Worm (Caenorhabditis elegans): Measurements from ENCODE around the gene dhs-23.
A peak's percentile ranks its signal among the peaks of the same experiment; 100 is the strongest.

dhs-23 gene

ce11 chrV:15395347-15395746 lies 14.3 kb downstream of the dhs-23 start, which contains the start of gene cyb-3 (continued):
- no peak for TF ChIP-seq zfh-2 (GFP tag; conservative IDR thresholded peaks at IDR 0.05)
- TF ChIP-seq ceh-79 (tag; optimal IDR thresholded peaks at IDR 0.05) = no peak
- no peak for TF ChIP-seq nfyb-1 (GFP tag; IDR thresholded peaks at IDR 0.05)
- TF ChIP-seq ets-4 (GFP tag; optimal IDR thresholded peaks at IDR 0.05) = no peak
- no peak for TF ChIP-seq ztf-26 (tag; optimal IDR thresholded peaks at IDR 0.05)
- TF ChIP-seq nhr-90 (tag; optimal IDR thresholded peaks at IDR 0.05) = no peak
- TF ChIP-seq Y95B8A.8 (GFP tag; IDR thresholded peaks at IDR 0.05) = peak; percentile 67; the same call in 1 of the 2 replicates
- no peak for TF ChIP-seq egrh-3 (GFP tag; IDR thresholded peaks at IDR 0.05)
- no peak for TF ChIP-seq snpc-1.3 (tag; optimal IDR thresholded peaks at IDR 0.05; ENCODE audit: insufficient read depth)
- no peak for TF ChIP-seq T07F8.4 (tag; optimal IDR thresholded peaks at IDR 0.05)
- no peak for TF ChIP-seq dpff-1 (tag; optimal IDR thresholded peaks at IDR 0.05)
- peak; percentile 48 for TF ChIP-seq tlf-1 (GFP tag; optimal IDR thresholded peaks at IDR 0.05)
- TF ChIP-seq let-607 (tag; optimal IDR thresholded peaks at IDR 0.05) = no peak
- no peak for TF ChIP-seq Y79H2A.3 (GFP tag; conservative IDR thresholded peaks at IDR 0.05)
- TF ChIP-seq snpc-3.4 (tag; optimal IDR thresholded peaks at IDR 0.05) = peak; percentile 68
- TF ChIP-seq hmg-1.2 (GFP tag; IDR thresholded peaks at IDR 0.05) = peak; percentile 55; the same call in 1 of the 2 replicates
- peak; percentile 80 for TF ChIP-seq F49E8.2 (tag; optimal IDR thresholded peaks at IDR 0.05; ENCODE audit: insufficient read depth)
- TF ChIP-seq egl-44 (GFP tag; IDR thresholded peaks at IDR 0.05) = no peak
- TF ChIP-seq D2030.7 (GFP tag; IDR thresholded peaks at IDR 0.05) = peak; percentile 91
- peak; percentile 89 for TF ChIP-seq madf-3 (GFP tag; IDR thresholded peaks at IDR 0.05)
- no peak for TF ChIP-seq mxl-1 (tag; optimal IDR thresholded peaks at IDR 0.05)
- TF ChIP-seq B0336.3 (GFP tag; IDR thresholded peaks at IDR 0.05) = no peak
- TF ChIP-seq B0019.2 (GFP tag; conservative IDR thresholded peaks at IDR 0.05) = peak; percentile 80
- TF ChIP-seq F52B5.7 (tag; optimal IDR thresholded peaks at IDR 0.05) = no peak
- no peak for TF ChIP-seq ceh-100 (GFP tag; IDR thresholded peaks at IDR 0.05)
- no peak for TF ChIP-seq rec-8 (tag; optimal IDR thresholded peaks at IDR 0.05)
- no peak for TF ChIP-seq F57C9.4 (tag; optimal IDR thresholded peaks at IDR 0.05)
- no peak for TF ChIP-seq rpc-1 (optimal IDR thresholded peaks at IDR 0.05)
- TF ChIP-seq rpc-1 (tag; optimal IDR thresholded peaks at IDR 0.05) = no peak
- TF ChIP-seq cebp-2 (GFP tag; IDR thresholded peaks at IDR 0.05) = no peak
- TF ChIP-seq ccch-3 (GFP tag; optimal IDR thresholded peaks at IDR 0.05) = no peak
- no peak for TF ChIP-seq tbx-9 (tag; optimal IDR thresholded peaks at IDR 0.05; ENCODE audit: borderline replicate concordance)
- no peak for TF ChIP-seq hrde-1 (tag; optimal IDR thresholded peaks at IDR 0.05; ENCODE audit: borderline replicate concordance)
- TF ChIP-seq F39B2.1 (GFP tag; IDR thresholded peaks at IDR 0.05) = no peak
- TF ChIP-seq ceh-40 (GFP tag; IDR thresholded peaks at IDR 0.05) = no peak
- no peak for TF ChIP-seq ceh-27 (GFP tag; optimal IDR thresholded peaks at IDR 0.05)
- TF ChIP-seq akir-1 (GFP tag; optimal IDR thresholded peaks at IDR 0.05) = no peak
- TF ChIP-seq unc-62 (GFP tag; optimal IDR thresholded peaks at IDR 0.05) = no peak
- no peak for TF ChIP-seq fkh-3 (tag; optimal IDR thresholded peaks at IDR 0.05)
- TF ChIP-seq B0261.1 (tag; optimal IDR thresholded peaks at IDR 0.05) = peak; percentile 18
- TF ChIP-seq bed-1 (GFP tag; IDR thresholded peaks at IDR 0.05) = no peak
- no peak for TF ChIP-seq C06A6.2 (GFP tag; conservative IDR thresholded peaks at IDR 0.05)
- no peak for TF ChIP-seq repo-1 (tag; optimal IDR thresholded peaks at IDR 0.05)
- TF ChIP-seq dox-1 (GFP tag; IDR thresholded peaks at IDR 0.05) = peak; percentile 60; the same call in 1 of the 2 replicates
- TF ChIP-seq T26A5.8 (tag; optimal IDR thresholded peaks at IDR 0.05) = no peak
- TF ChIP-seq nfya-1 (tag; optimal IDR thresholded peaks at IDR 0.05; ENCODE audit: borderline replicate concordance, insufficient read depth) = no peak
- no peak for TF ChIP-seq nhr-120 (GFP tag; IDR thresholded peaks at IDR 0.05)
- no peak for TF ChIP-seq lin-40 (tag; optimal IDR thresholded peaks at IDR 0.05)
- TF ChIP-seq chd-7 (tag; optimal IDR thresholded peaks at IDR 0.05) = no peak
